ENCODE assay signal across 7 fruit fly cellular contexts in the genomic region with DNA sequence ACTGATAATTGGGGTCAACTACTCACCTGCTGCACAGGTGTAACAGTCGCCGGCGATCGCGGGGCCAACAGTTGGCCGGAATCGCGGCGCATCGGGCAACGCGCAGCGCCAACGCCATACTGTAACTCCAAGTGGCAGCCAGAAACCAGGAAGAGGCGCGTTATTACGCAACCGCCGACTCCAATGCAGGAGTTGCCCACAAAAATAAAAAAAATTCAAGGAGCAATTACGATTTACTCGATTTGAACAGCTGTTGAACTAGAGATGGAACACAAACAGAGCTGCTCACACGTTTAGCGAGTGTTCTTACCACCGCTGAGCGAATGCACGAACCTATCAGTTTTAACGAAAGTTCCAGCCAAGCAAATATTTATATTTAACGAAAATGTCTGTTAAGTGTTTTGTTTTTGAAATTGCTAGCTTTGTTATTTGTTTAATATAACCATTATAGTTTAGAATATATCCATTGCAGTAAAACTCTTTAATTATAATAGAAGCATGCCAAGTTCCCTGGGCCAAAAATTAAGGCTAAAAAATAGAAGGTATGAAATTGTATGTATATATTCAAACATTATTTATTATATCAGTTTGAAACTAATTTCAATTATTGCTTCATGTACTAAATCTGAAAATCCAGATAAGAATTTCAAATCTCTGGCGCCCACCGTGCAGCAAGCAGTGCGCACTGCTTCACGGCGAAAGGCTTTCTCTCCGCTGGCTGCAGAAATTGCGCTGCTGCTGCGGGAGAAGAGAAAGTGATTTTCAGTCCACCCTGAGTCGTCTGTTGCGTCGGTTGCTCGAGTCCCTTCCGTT.
TF ChIP-seq lines count a peak whose summit lies in the region.

A gene (minus strand): TSS at position 270 of the 813 bp plus-strand sequence.
A gene (plus strand): TSS at position 778 of the 813 bp plus-strand sequence.

- peak; percentile 31 to 56 for TF ChIP-seq CTCF in S2 (optimal IDR thresholded peaks at IDR 0.05; lab: Kevin White, UChicago)
- TF ChIP-seq CTCF in whole organism, embryonic (GFP tag; optimal IDR thresholded peaks at IDR 0.05; lab: Kevin White, UChicago): peak; percentile 58

TF ChIP-seq in whole organism, 6 proteins besides CTCF, POLR2A, EP300 and RAD21:
- no peak for TF ChIP-seq usp (GFP tag; optimal IDR thresholded peaks at IDR 0.05; lab: Kevin White, UChicago)
- peak; percentile 46 for TF ChIP-seq Dll (optimal IDR thresholded peaks at IDR 0.05; lab: Kevin White, UChicago)
- no peak for TF ChIP-seq CG8478 (optimal IDR thresholded peaks at IDR 0.05; lab: Kevin White, UChicago)
- no peak for TF ChIP-seq EcR (GFP tag; optimal IDR thresholded peaks at IDR 0.05; lab: Kevin White, UChicago)
- no peak for TF ChIP-seq pan (optimal IDR thresholded peaks at IDR 0.05; lab: Kevin White, UChicago)
- TF ChIP-seq psq (optimal IDR thresholded peaks at IDR 0.05; lab: Kevin White, UChicago): no peak
TF ChIP-seq in whole organism: peak in this region for 1.

TF ChIP-seq in whole organism, adult, 20 proteins besides CTCF, POLR2A, EP300 and RAD21:
- TF ChIP-seq Hr96 (GFP tag; optimal IDR thresholded peaks at IDR 0.05; lab: Kevin White, UChicago) (peak; percentile 7), CG7045 (GFP tag; optimal IDR thresholded peaks at IDR 0.05; lab: Kevin White, UChicago) (peak; percentile 49), CG7101 (tag; optimal IDR thresholded peaks at IDR 0.05; lab: Kevin White, UChicago) (peak; percentile 5), CG33017 (tag; optimal IDR thresholded peaks at IDR 0.05; lab: Kevin White, UChicago) (peak; percentile 9), CG14711 (tag; optimal IDR thresholded peaks at IDR 0.05; lab: Kevin White, UChicago) (peak; percentile 81), cnc (optimal IDR thresholded peaks at IDR 0.05; lab: Kevin White, UChicago) (no peak), tj (GFP tag; optimal IDR thresholded peaks at IDR 0.05; lab: Kevin White, UChicago) (no peak), Mnt (GFP tag; optimal IDR thresholded peaks at IDR 0.05; lab: Kevin White, UChicago) (peak; percentile 31), CG5204 (GFP tag; optimal IDR thresholded peaks at IDR 0.05; lab: Kevin White, UChicago) (peak; percentile 45), toe (GFP tag; optimal IDR thresholded peaks at IDR 0.05; lab: Kevin White, UChicago) (peak; percentile 12)

TF ChIP-seq in whole organism, embryonic, 481 proteins besides CTCF, POLR2A, EP300 and RAD21 (continues in another document):
- no peak for TF ChIP-seq dimm (GFP tag; IDR thresholded peaks at IDR 0.05; lab: Robert Waterston, UW)
- no peak for TF ChIP-seq sens-2 (GFP tag; IDR thresholded peaks at IDR 0.05; lab: Robert Waterston, UW)
- no peak for TF ChIP-seq CG11723 (GFP tag; optimal IDR thresholded peaks at IDR 0.05; lab: Kevin White, UChicago)
- TF ChIP-seq ato (GFP tag; IDR thresholded peaks at IDR 0.05; lab: Robert Waterston, UW; ENCODE audit: partially characterized antibody): 0 out of 2 replicates have a peak, but pooled peaks have one; percentile 32
- TF ChIP-seq ssp (GFP tag; IDR thresholded peaks at IDR 0.05; lab: Robert Waterston, UW): no peak
- peak; percentile 9 for TF ChIP-seq CG10147 (GFP tag; optimal IDR thresholded peaks at IDR 0.05; lab: Kevin White, UChicago)
- TF ChIP-seq CG11085 (GFP tag; IDR thresholded peaks at IDR 0.05; lab: Robert Waterston, UW): no peak
- TF ChIP-seq CG4617 (GFP tag; optimal IDR thresholded peaks at IDR 0.05; lab: Kevin White, UChicago; ENCODE audit: borderline replicate concordance): peak; percentile 24
- TF ChIP-seq Oaz (GFP tag; IDR thresholded peaks at IDR 0.05; lab: Robert Waterston, UW): no peak
- TF ChIP-seq CG3726 (GFP tag; IDR thresholded peaks at IDR 0.05; lab: Robert Waterston, UW): no peak
- TF ChIP-seq Lhr (GFP tag; optimal IDR thresholded peaks at IDR 0.05; lab: Kevin White, UChicago): peak; percentile 73
- TF ChIP-seq CG13624 (GFP tag; optimal IDR thresholded peaks at IDR 0.05; lab: Kevin White, UChicago): peak; percentile 11
- no peak for TF ChIP-seq tx (GFP tag; optimal IDR thresholded peaks at IDR 0.05; lab: Kevin White, UChicago)
- no peak for TF ChIP-seq Asciz (GFP tag; optimal IDR thresholded peaks at IDR 0.05; lab: Kevin White, UChicago)
- TF ChIP-seq CG10654 (GFP tag; optimal IDR thresholded peaks at IDR 0.05; lab: Kevin White, UChicago): no peak
- no peak for TF ChIP-seq Mrtf (GFP tag; IDR thresholded peaks at IDR 0.05; lab: Robert Waterston, UW)

TF ChIP-seq in whole organism, prepupa, 60 proteins besides CTCF, POLR2A, EP300 and RAD21 (continues in another document):
- TF ChIP-seq OdsH (GFP tag; optimal IDR thresholded peaks at IDR 0.05; lab: Kevin White, UChicago): peak; percentile 7
- peak; percentile 25 for TF ChIP-seq pdm3 (GFP tag; optimal IDR thresholded peaks at IDR 0.05; lab: Kevin White, UChicago)
- TF ChIP-seq fd85E (GFP tag; optimal IDR thresholded peaks at IDR 0.05; lab: Kevin White, UChicago): no peak
- peak; percentile 54 for TF ChIP-seq CG8119 (GFP tag; IDR thresholded peaks at IDR 0.05; lab: Robert Waterston, UW)
- 0 out of 2 replicates have a peak, but pooled peaks have one; percentile 15 for TF ChIP-seq Gug (GFP tag; IDR thresholded peaks at IDR 0.05; lab: Robert Waterston, UW)
- no peak for TF ChIP-seq CG6276 (GFP tag; optimal IDR thresholded peaks at IDR 0.05; lab: Kevin White, UChicago)
- TF ChIP-seq CG34406 (GFP tag; optimal IDR thresholded peaks at IDR 0.05; lab: Kevin White, UChicago): no peak
- no peak for TF ChIP-seq CG6808 (GFP tag; optimal IDR thresholded peaks at IDR 0.05; lab: Kevin White, UChicago)
- no peak for TF ChIP-seq spab (GFP tag; optimal IDR thresholded peaks at IDR 0.05; lab: Kevin White, UChicago)
- TF ChIP-seq CG32006 (GFP tag; optimal IDR thresholded peaks at IDR 0.05; lab: Kevin White, UChicago): peak; percentile 62
- TF ChIP-seq Smox (GFP tag; optimal IDR thresholded peaks at IDR 0.05; lab: Kevin White, UChicago): peak; percentile 7
- no peak for TF ChIP-seq dsx (GFP tag; optimal IDR thresholded peaks at IDR 0.05; lab: Kevin White, UChicago; ENCODE audit: poor library complexity, severe bottlenecking)
- TF ChIP-seq esn (GFP tag; optimal IDR thresholded peaks at IDR 0.05; lab: Kevin White, UChicago): peak; percentile 45
- peak; percentile 6 for TF ChIP-seq Sox102F (GFP tag; optimal IDR thresholded peaks at IDR 0.05; lab: Kevin White, UChicago)
- TF ChIP-seq fkh (GFP tag; optimal IDR thresholded peaks at IDR 0.05; lab: Kevin White, UChicago): peak; percentile 72
- TF ChIP-seq salr (GFP tag; optimal IDR thresholded peaks at IDR 0.05; lab: Kevin White, UChicago): no peak

TF ChIP-seq in whole organism, pupa, 21 proteins besides CTCF, POLR2A, EP300 and RAD21:
- TF ChIP-seq CG12605 (GFP tag; IDR thresholded peaks at IDR 0.05; lab: Robert Waterston, UW): peak; percentile 37; the same call in 1 of the 2 replicates
- TF ChIP-seq Pif1A (GFP tag; optimal IDR thresholded peaks at IDR 0.05; lab: Kevin White, UChicago): no peak
- no peak for TF ChIP-seq Snoo (tag; optimal IDR thresholded peaks at IDR 0.05; lab: Kevin White, UChicago)
- no peak for TF ChIP-seq CG8301 (tag; optimal IDR thresholded peaks at IDR 0.05; lab: Kevin White, UChicago)
- no peak for TF ChIP-seq CG14655 (GFP tag; optimal IDR thresholded peaks at IDR 0.05; lab: Kevin White, UChicago)
- TF ChIP-seq Ets98B (GFP tag; IDR thresholded peaks at IDR 0.05; lab: Robert Waterston, UW): no peak
- TF ChIP-seq CG8159 (tag; optimal IDR thresholded peaks at IDR 0.05; lab: Kevin White, UChicago): peak; percentile 0
- no peak for TF ChIP-seq CG9948 (tag; optimal IDR thresholded peaks at IDR 0.05; lab: Kevin White, UChicago)
- no peak for TF ChIP-seq CG10348 (GFP tag; IDR thresholded peaks at IDR 0.05; lab: Robert Waterston, UW)
- TF ChIP-seq EcR (GFP tag; optimal IDR thresholded peaks at IDR 0.05; lab: Kevin White, UChicago): peak; percentile 56
TF ChIP-seq in whole organism, pupa: peak in this region for 3.

TF ChIP-seq in whole organism, wandering third instar larva, 38 proteins besides CTCF, POLR2A, EP300 and RAD21:
- TF ChIP-seq CG32264 (GFP tag; optimal IDR thresholded peaks at IDR 0.05; lab: Kevin White, UChicago): no peak
- TF ChIP-seq Myc (optimal IDR thresholded peaks at IDR 0.05; lab: Kevin White, UChicago): peak; percentile 61
- peak; percentile 8 for TF ChIP-seq sv (GFP tag; optimal IDR thresholded peaks at IDR 0.05; lab: Kevin White, UChicago)
